Fruit fly (Drosophila melanogaster) whole organism, prepupa: ENCODE results near the gene erm.

Experiments
- Blimp-1 ChIP-seq: fragments of 200-800 bp; sonication (Bioruptor generic); optimal IDR thresholded peaks from 3 replicates; lab custom pipeline; 2017; ENCODE audit warnings: missing biosample characterization, missing genetic modification characterization, mild to moderate bottlenecking, moderate library complexity, missing genetic modification reagents
- CG10631 ChIP-seq: fragments of 200-800 bp; sonication (Bioruptor generic); optimal IDR thresholded peaks from 2 replicates; lab custom pipeline; 2016; ENCODE audit warnings: missing biosample characterization, missing genetic modification characterization
- CG11294 ChIP-seq: fragments of 200-800 bp; sonication (Bioruptor generic); IDR thresholded peaks from 2 replicates; pipeline ENCODE4 v1.3.6; 2022; ENCODE audit warnings: missing biosample characterization, missing genetic modification characterization
- CG11762 ChIP-seq: fragments of 200-800 bp; sonication (Bioruptor generic); optimal IDR thresholded peaks from 3 replicates; lab custom pipeline; 2016; ENCODE audit warnings: missing biosample characterization, missing genetic modification characterization; ENCODE audit not compliant: insufficient read depth
- CG11902 ChIP-seq: fragments of 200-800 bp; sonication (Bioruptor generic); optimal IDR thresholded peaks from 3 replicates; lab custom pipeline; 2016; ENCODE audit warnings: missing biosample characterization, missing genetic modification characterization
- CG1621 ChIP-seq: fragments of 200-800 bp; sonication (Bioruptor generic); optimal IDR thresholded peaks from 3 replicates; lab custom pipeline; 2018; ENCODE audit warnings: missing biosample characterization, mild to moderate bottlenecking, missing genetic modification characterization
- CG16779 ChIP-seq: fragments of 200-800 bp; sonication (Bioruptor generic); optimal IDR thresholded peaks from 3 replicates; lab custom pipeline; 2017; ENCODE audit warnings: missing biosample characterization, mild to moderate bottlenecking, missing genetic modification characterization
- CG32006 ChIP-seq: fragments of 200-800 bp; sonication (Bioruptor generic); optimal IDR thresholded peaks from 3 replicates; lab custom pipeline; 2017; ENCODE audit warnings: missing biosample characterization, mild to moderate bottlenecking, missing genetic modification characterization
- CG3919 ChIP-seq: fragments of 200-800 bp; sonication (Bioruptor generic); optimal IDR thresholded peaks from 3 replicates; lab custom pipeline; 2016; ENCODE audit warnings: missing biosample characterization, missing genetic modification characterization
- CG6163 ChIP-seq: fragments of 200-800 bp; sonication (Bioruptor generic); IDR thresholded peaks from 3 replicates; pipeline ENCODE4 v1.3.6; 2022; ENCODE audit warnings: missing biosample characterization, missing genetic modification characterization
- CG6276 ChIP-seq: fragments of 200-800 bp; sonication (Bioruptor generic); optimal IDR thresholded peaks from 2 replicates; lab custom pipeline; 2017; ENCODE audit warnings: missing biosample characterization, mild to moderate bottlenecking, missing genetic modification characterization
- CG6792 ChIP-seq: fragments of 200-800 bp; sonication (Bioruptor generic); optimal IDR thresholded peaks from 3 replicates; lab custom pipeline; 2016; ENCODE audit warnings: missing biosample characterization, missing genetic modification characterization
- CG6808 ChIP-seq: fragments of 200-800 bp; sonication (Bioruptor generic); optimal IDR thresholded peaks from 3 replicates; lab custom pipeline; 2017; ENCODE audit warnings: missing biosample characterization, missing genetic modification characterization, mild to moderate bottlenecking, moderate library complexity, missing genetic modification reagents
- CG8632 ChIP-seq: fragments of 200-800 bp; sonication (Bioruptor generic); optimal IDR thresholded peaks from 3 replicates; lab custom pipeline; 2016; ENCODE audit warnings: missing biosample characterization, missing genetic modification characterization
- Eip78C ChIP-seq: fragments of 200-800 bp; sonication (Bioruptor generic); peaks from one replicate; lab custom pipeline; 2016; ENCODE audit warnings: missing biosample characterization, missing genetic modification characterization
- Eip93F ChIP-seq: fragments of 200-800 bp; sonication (Bioruptor generic); optimal IDR thresholded peaks from 2 replicates; lab custom pipeline; 2016; ENCODE audit warnings: missing biosample characterization, mild to moderate bottlenecking, missing genetic modification characterization
- Ets96B ChIP-seq: fragments of 200-800 bp; optimal IDR thresholded peaks from 2 replicates; lab custom pipeline; 2019; ENCODE audit warnings: missing biosample characterization, mild to moderate bottlenecking, missing genetic modification characterization, moderate library complexity
- Hr38 ChIP-seq: sonication (Bioruptor generic); optimal IDR thresholded peaks from 2 replicates; lab custom pipeline; 2016; ENCODE audit warnings: missing biosample characterization, missing genetic modification characterization
- Hr39 ChIP-seq: fragments of 200-800 bp; sonication (Bioruptor generic); optimal IDR thresholded peaks from 2 replicates; lab custom pipeline; 2016; ENCODE audit warnings: missing biosample characterization, missing genetic modification characterization
- Hr4 ChIP-seq: fragments of 200-800 bp; sonication (Bioruptor generic); optimal IDR thresholded peaks from 3 replicates; lab custom pipeline; 2016; ENCODE audit warnings: missing biosample characterization, missing genetic modification characterization
- OdsH ChIP-seq: fragments of 200-800 bp; sonication (Bioruptor generic); optimal IDR thresholded peaks from 3 replicates; lab custom pipeline; 2016; ENCODE audit warnings: missing biosample characterization, missing genetic modification characterization
- Sox14 ChIP-seq: fragments of 200-800 bp; sonication (Bioruptor generic); optimal IDR thresholded peaks from 3 replicates; lab custom pipeline; 2016; ENCODE audit warnings: missing biosample characterization, missing genetic modification characterization
- acj6 ChIP-seq: fragments of 200-800 bp; sonication (Bioruptor generic); optimal IDR thresholded peaks from 3 replicates; lab custom pipeline; 2016; ENCODE audit warnings: missing biosample characterization, missing genetic modification characterization
- cyc ChIP-seq: fragments of 200-800 bp; sonication (Bioruptor generic); optimal IDR thresholded peaks from 3 replicates; lab custom pipeline; 2016; ENCODE audit warnings: missing biosample characterization, missing genetic modification characterization
- dac ChIP-seq: fragments of 200-800 bp; sonication (Bioruptor generic); optimal IDR thresholded peaks from 2 replicates; lab custom pipeline; 2017; ENCODE audit warnings: missing biosample characterization, mild to moderate bottlenecking, missing genetic modification characterization
- dsx ChIP-seq: fragments of 200-800 bp; optimal IDR thresholded peaks from 3 replicates; lab custom pipeline; 2019; ENCODE audit warnings: missing biosample characterization, mild to moderate bottlenecking, missing genetic modification characterization, moderate library complexity; ENCODE audit not compliant: poor library complexity, severe bottlenecking
- eg ChIP-seq: fragments of 200-800 bp; sonication (Bioruptor generic); IDR thresholded peaks from 3 replicates; pipeline ENCODE4 v1.3.6; 2022; ENCODE audit warnings: missing biosample characterization, missing genetic modification characterization
- fd59A ChIP-seq: fragments of 200-800 bp; sonication (Bioruptor generic); optimal IDR thresholded peaks from 2 replicates; lab custom pipeline; 2017; ENCODE audit warnings: missing biosample characterization, mild to moderate bottlenecking, missing genetic modification characterization, missing genetic modification reagents
- fkh ChIP-seq: fragments of 200-800 bp; sonication (Bioruptor generic); optimal IDR thresholded peaks from 3 replicates; lab custom pipeline; 2017; ENCODE audit warnings: missing biosample characterization, mild to moderate bottlenecking, missing genetic modification characterization, moderate library complexity
- lz ChIP-seq: fragments of 200-800 bp; sonication (Bioruptor generic); optimal IDR thresholded peaks from 3 replicates; lab custom pipeline; 2016; ENCODE audit warnings: missing biosample characterization, missing genetic modification characterization
- pdm3 ChIP-seq: fragments of 200-800 bp; sonication (Bioruptor generic); optimal IDR thresholded peaks from 3 replicates; lab custom pipeline; 2016; ENCODE audit warnings: missing biosample characterization, missing genetic modification characterization
- salr ChIP-seq, 2 experiments: fragments of 200-800 bp; sonication (Bioruptor generic); optimal IDR thresholded peaks; 3 replicates each; lab custom pipeline; 2016 to 2018; ENCODE audit warnings: missing biosample characterization in 2 of 2, missing genetic modification characterization in 2 of 2, mild to moderate bottlenecking in 1 of 2
- spab ChIP-seq: fragments of 200-800 bp; sonication (Bioruptor generic); optimal IDR thresholded peaks from 2 replicates; lab custom pipeline; 2017; ENCODE audit warnings: missing biosample characterization, mild to moderate bottlenecking, missing genetic modification characterization, missing genetic modification reagents
- ss ChIP-seq, 2 experiments: fragments of 200-800 bp; sonication (Bioruptor generic); optimal IDR thresholded peaks; 2 replicates in 1 of 2; 3 replicates in 1 of 2; lab custom pipeline; 2017 to 2018; ENCODE audit warnings: mild to moderate bottlenecking in 2 of 2, missing biosample characterization in 2 of 2, missing genetic modification characterization in 2 of 2, moderate library complexity in 1 of 2
- vri ChIP-seq: fragments of 200-800 bp; sonication (Bioruptor generic); optimal IDR thresholded peaks from 3 replicates; lab custom pipeline; 2016; ENCODE audit warnings: missing biosample characterization, mild to moderate bottlenecking, missing genetic modification characterization

Gene erm

DNA sequence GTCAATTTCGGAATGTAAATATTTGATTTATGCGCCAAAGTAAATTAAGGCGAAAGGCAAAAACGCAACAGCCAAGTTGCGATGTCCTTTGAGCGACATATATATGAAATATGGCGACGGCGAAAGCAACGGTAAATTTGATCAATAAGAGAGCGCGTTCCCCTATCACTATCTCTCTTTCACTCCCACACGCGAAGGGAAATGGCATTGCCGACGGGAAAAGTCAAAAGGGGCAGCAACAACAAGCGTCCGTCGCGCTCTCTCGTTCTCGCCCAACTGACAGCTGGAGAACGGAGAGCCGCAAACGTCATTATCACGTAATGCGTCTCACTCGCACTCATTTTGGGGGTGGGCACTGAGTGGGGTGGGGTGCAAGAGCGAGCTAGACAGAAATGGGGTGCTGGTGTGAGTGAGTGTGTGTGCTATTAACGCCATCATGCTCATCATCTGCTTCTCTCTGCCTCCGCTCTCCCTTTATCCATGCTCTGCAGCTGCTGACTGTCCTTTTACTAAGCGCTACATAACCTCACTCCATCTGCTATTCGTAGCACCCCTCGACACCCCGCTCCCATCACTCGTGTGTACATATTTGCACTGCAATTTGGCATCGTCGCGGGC, at the start of gene erm:
TSS of gene erm (minus strand) at position 51 of the 618 bp plus-strand sequence.
- TF ChIP-seq spab (GFP tag; lab: Kevin White, UChicago), result no peak
- no peak for TF ChIP-seq Sox14
- peak in 1 of 2 experiments; percentile 11 for TF ChIP-seq salr (GFP tag; optimal IDR thresholded peaks at IDR 0.05; lab: Kevin White, UChicago)
- no peak for TF ChIP-seq pdm3 (GFP tag; lab: Kevin White, UChicago)
- no peak for TF ChIP-seq CG8632 (GFP tag; lab: Kevin White, UChicago)
- no peak for TF ChIP-seq CG6276
- TF ChIP-seq ss (GFP tag; optimal IDR thresholded peaks at IDR 0.05; lab: Kevin White, UChicago), result peak in 1 of 2 experiments; percentile 5
- no peak for TF ChIP-seq CG11294
- no peak for TF ChIP-seq CG3919 (GFP tag; lab: Kevin White, UChicago)
- TF ChIP-seq CG11902 (GFP tag; lab: Kevin White, UChicago), result no peak
- no peak for TF ChIP-seq CG10631 (GFP tag; lab: Kevin White, UChicago)
- TF ChIP-seq Eip78C (GFP tag; lab: Kevin White, UChicago), result peak; percentile 43
- TF ChIP-seq eg, result 0 out of 3 replicates have a peak, but pooled peaks have one; percentile 23
- 0 out of 3 replicates have a peak, but pooled peaks have one; percentile 25 for TF ChIP-seq CG6163
- TF ChIP-seq CG16779, result no peak

dm6 chr2L:2015204-2015603, 45.0 kb upstream of the erm start:
- TF ChIP-seq CG11902 (GFP tag; lab: Kevin White, UChicago), result no peak
- TF ChIP-seq Eip93F (GFP tag; lab: Kevin White, UChicago), result no peak
- no peak for TF ChIP-seq acj6 (GFP tag; lab: Kevin White, UChicago)
- TF ChIP-seq lz (GFP tag; lab: Kevin White, UChicago), result no peak
- TF ChIP-seq OdsH (GFP tag; lab: Kevin White, UChicago), result no peak
- no peak for TF ChIP-seq Hr4
- TF ChIP-seq vri (GFP tag; lab: Kevin White, UChicago), result no peak
- peak; percentile 14 for TF ChIP-seq fkh
- TF ChIP-seq CG10631 (GFP tag; lab: Kevin White, UChicago), result no peak
- no peak for TF ChIP-seq Blimp-1
- peak; percentile 51 for TF ChIP-seq Eip78C (GFP tag; lab: Kevin White, UChicago)
- no peak for TF ChIP-seq CG11762

DNA sequence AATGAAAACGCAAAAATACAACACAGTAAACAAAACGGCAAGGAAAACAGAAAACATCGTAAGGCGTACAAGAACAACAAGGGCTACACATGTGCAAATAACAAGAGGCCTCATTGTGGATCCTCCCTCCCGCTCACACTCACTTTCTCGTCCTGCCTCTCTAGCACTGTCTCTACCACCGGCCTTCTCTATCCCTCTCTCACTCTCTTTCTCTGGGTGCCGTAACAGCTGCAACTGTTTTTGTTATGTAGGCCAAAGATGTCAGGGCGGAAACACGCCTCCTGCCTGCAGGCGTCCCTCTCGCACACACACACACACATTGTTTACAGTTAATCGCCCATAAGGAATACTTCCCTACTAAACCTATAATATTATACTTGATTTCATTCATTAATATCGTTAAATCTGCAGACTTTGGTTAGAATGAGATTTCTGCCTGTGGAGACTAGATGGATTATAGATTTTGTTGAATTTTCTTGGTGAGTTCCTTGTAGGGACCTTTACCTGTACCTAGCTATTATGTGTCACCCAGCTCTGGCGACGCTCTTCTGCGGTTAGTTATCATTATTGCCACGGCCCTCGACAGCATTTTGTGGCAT, 43.8 kb upstream of the erm start:
- TF ChIP-seq Hr38 (GFP tag; lab: Kevin White, UChicago) (no peak), Ets96B (peak; percentile 24), CG1621 (tag; lab: Kevin White, UChicago) (no peak), fkh (peak; percentile 23), cyc (no peak), OdsH (GFP tag; lab: Kevin White, UChicago) (peak; percentile 9), Eip78C (GFP tag; lab: Kevin White, UChicago) (peak; percentile 76), CG6792 (GFP tag; lab: Kevin White, UChicago) (no peak), CG3919 (GFP tag; lab: Kevin White, UChicago) (no peak), CG10631 (GFP tag; lab: Kevin White, UChicago) (peak; percentile 3), CG32006 (GFP tag; lab: Kevin White, UChicago) (peak; percentile 9), fd59A (GFP tag; lab: Kevin White, UChicago) (no peak), Hr4 (peak; percentile 22), CG11294 (0 out of 2 replicates have a peak, but pooled peaks have one; percentile 7), dac (GFP tag; lab: Kevin White, UChicago) (no peak), Hr39 (GFP tag; lab: Kevin White, UChicago) (no peak)

dm6 chr2L:2013057-2013456, 42.9 kb upstream of the erm start:
- TF ChIP-seq Blimp-1 (no peak), dac (GFP tag; lab: Kevin White, UChicago) (no peak), CG6808 (GFP tag; lab: Kevin White, UChicago) (no peak), dsx (no peak), Hr39 (GFP tag; lab: Kevin White, UChicago) (no peak)
- TF ChIP-seq, all 60 proteins: peak for 0
